Fruit fly (Drosophila melanogaster) whole organism, embryonic: ENCODE results near the gene CG4293.

ENCODE experiments used
- BEAF-32 ChIP-seq: fragments of 200-800 bp; sonication (Bioruptor generic); optimal IDR thresholded peaks from 3 replicates; lab custom pipeline; 2017; ENCODE audit warnings: missing biosample characterization, missing genetic modification characterization, mild to moderate bottlenecking, moderate library complexity, missing genetic modification reagents
- CG10543 ChIP-seq: fragments of 200-800 bp; sonication (Bioruptor generic); optimal IDR thresholded peaks from 3 replicates; lab custom pipeline; 2017; ENCODE audit warnings: missing biosample characterization, mild to moderate bottlenecking, missing genetic modification characterization, moderate library complexity
- CG11456 ChIP-seq: fragments of 200-800 bp; sonication (Bioruptor generic); IDR thresholded peaks from 3 replicates; pipeline ENCODE4 v1.3.6; 2022; ENCODE audit warnings: missing biosample characterization, missing genetic modification characterization
- CG13296 ChIP-seq: fragments of 200-800 bp; sonication (Bioruptor generic); optimal IDR thresholded peaks from 3 replicates; lab custom pipeline; 2018; ENCODE audit warnings: missing biosample characterization, mild to moderate bottlenecking, missing genetic modification characterization
- CG13424 ChIP-seq: fragments of 200-800 bp; sonication (Bioruptor generic); optimal IDR thresholded peaks from 2 replicates; lab custom pipeline; 2019; ENCODE audit warnings: missing biosample characterization, mild to moderate bottlenecking, missing genetic modification characterization, moderate library complexity
- CG15601 ChIP-seq: fragments of 200-800 bp; sonication (Bioruptor generic); optimal IDR thresholded peaks from 3 replicates; lab custom pipeline; 2019; ENCODE audit warnings: missing biosample characterization, mild to moderate bottlenecking, missing genetic modification characterization, moderate library complexity
- CG17186 ChIP-seq: fragments of 200-800 bp; sonication (Bioruptor generic); optimal IDR thresholded peaks from 3 replicates; lab custom pipeline; 2017; ENCODE audit warnings: missing biosample characterization, missing genetic modification reagents, missing genetic modification characterization
- CG17361 ChIP-seq: fragments of 200-800 bp; sonication (Bioruptor generic); IDR thresholded peaks from 3 replicates; pipeline ENCODE4 v1.3.6; 2022; ENCODE audit warnings: missing biosample characterization, missing genetic modification characterization
- CG17612 ChIP-seq: fragments of 200-800 bp; sonication (Bioruptor generic); IDR thresholded peaks from 2 replicates; pipeline ENCODE4 v1.3.6; 2022; ENCODE audit warnings: missing biosample characterization, missing genetic modification characterization
- CG17829 ChIP-seq: fragments of 200-800 bp; optimal IDR thresholded peaks from 2 replicates; lab custom pipeline; 2019; ENCODE audit warnings: missing biosample characterization, mild to moderate bottlenecking, missing genetic modification characterization, moderate library complexity
- CG17912 ChIP-seq: fragments of 200-800 bp; sonication (Bioruptor generic); optimal IDR thresholded peaks from 2 replicates; lab custom pipeline; 2018; ENCODE audit warnings: missing biosample characterization, mild to moderate bottlenecking, missing genetic modification characterization
- CG18011 ChIP-seq: fragments of 200-800 bp; sonication (Bioruptor generic); optimal IDR thresholded peaks from 2 replicates; lab custom pipeline; 2017; ENCODE audit warnings: missing biosample characterization, missing genetic modification characterization, mild to moderate bottlenecking, moderate library complexity, missing genotype
- CG2116 ChIP-seq: fragments of 200-800 bp; sonication (Bioruptor generic); optimal IDR thresholded peaks from 3 replicates; lab custom pipeline; 2018; ENCODE audit warnings: missing biosample characterization, mild to moderate bottlenecking, missing genetic modification characterization
- CG4328 ChIP-seq: fragments of 200-800 bp; sonication (Bioruptor generic); optimal IDR thresholded peaks from 3 replicates; lab custom pipeline; 2017; ENCODE audit warnings: missing biosample characterization, missing genetic modification reagents, missing genetic modification characterization
- CG4820 ChIP-seq: fragments of 200-800 bp; sonication (Bioruptor generic); optimal IDR thresholded peaks from 3 replicates; lab custom pipeline; 2016; ENCODE audit warnings: missing biosample characterization, missing genetic modification characterization
- CG6689 ChIP-seq: fragments of 200-800 bp; sonication (Bioruptor generic); IDR thresholded peaks from 2 replicates; pipeline ENCODE4 v1.3.6; 2022; ENCODE audit warnings: missing biosample characterization, missing genetic modification characterization
- CG6854 ChIP-seq: fragments of 200-800 bp; sonication (Bioruptor generic); optimal IDR thresholded peaks from 3 replicates; lab custom pipeline; 2017; ENCODE audit warnings: missing biosample characterization, mild to moderate bottlenecking, missing genetic modification characterization
- CG7271 ChIP-seq: fragments of 200-800 bp; sonication (Bioruptor generic); optimal IDR thresholded peaks from 2 replicates; lab custom pipeline; 2018; ENCODE audit warnings: missing biosample characterization, mild to moderate bottlenecking, missing genetic modification characterization, moderate library complexity
- CG7357 ChIP-seq: fragments of 200-800 bp; sonication (Bioruptor generic); IDR thresholded peaks from 3 replicates; pipeline ENCODE4 v1.3.6; 2022; ENCODE audit warnings: missing biosample characterization, missing genetic modification characterization
- CG7556 ChIP-seq: fragments of 200-800 bp; sonication (Bioruptor generic); optimal IDR thresholded peaks from 2 replicates; lab custom pipeline; 2017; ENCODE audit warnings: missing biosample characterization, mild to moderate bottlenecking, missing genetic modification characterization
- CG8290 ChIP-seq, 3 experiments: fragments of 200-800 bp; sonication (Bioruptor generic); optimal IDR thresholded peaks; 2 replicates each; lab custom pipeline; 2016 to 2019; ENCODE audit warnings: missing biosample characterization in 3 of 3, missing genetic modification characterization in 3 of 3, mild to moderate bottlenecking in 2 of 3, moderate library complexity in 1 of 3
- Dip2 ChIP-seq: fragments of 200-800 bp; sonication (Bioruptor generic); IDR thresholded peaks from 2 replicates; pipeline ENCODE4 v1.3.6; 2022; ENCODE audit warnings: missing biosample characterization, missing genetic modification characterization
- MTF-1 ChIP-seq: fragments of 200-800 bp; sonication (Bioruptor generic); optimal IDR thresholded peaks from 2 replicates; lab custom pipeline; 2018; ENCODE audit warnings: missing biosample characterization, mild to moderate bottlenecking, missing genetic modification characterization, borderline replicate concordance
- NC2α ChIP-seq: fragments of 200-800 bp; sonication (Bioruptor generic); optimal IDR thresholded peaks from 2 replicates; lab custom pipeline; 2016; ENCODE audit warnings: missing biosample characterization, missing genetic modification characterization
- Vsx1 ChIP-seq: fragments of 200-800 bp; sonication (Bioruptor generic); optimal IDR thresholded peaks from 2 replicates; lab custom pipeline; 2017; ENCODE audit warnings: missing biosample characterization, mild to moderate bottlenecking, missing genetic modification characterization, missing genetic modification reagents
- YL-1 ChIP-seq: fragments of 200-800 bp; sonication (Bioruptor generic); optimal IDR thresholded peaks from 3 replicates; lab custom pipeline; 2017; ENCODE audit warnings: missing biosample characterization, mild to moderate bottlenecking, missing genetic modification characterization
- dimm ChIP-seq: fragments of 200-800 bp; sonication (Bioruptor generic); IDR thresholded peaks from 2 replicates; pipeline ENCODE4 v1.3.6; 2022; ENCODE audit warnings: missing biosample characterization, missing genetic modification characterization
- grn ChIP-seq: fragments of 200-800 bp; sonication (Bioruptor generic); optimal IDR thresholded peaks from 3 replicates; lab custom pipeline; 2017; ENCODE audit warnings: missing biosample characterization, missing genetic modification characterization
- gt ChIP-seq: fragments of 200-800 bp; sonication (Bioruptor generic); IDR thresholded peaks from 2 replicates; pipeline ENCODE4 v1.3.6; 2022; ENCODE audit warnings: missing biosample characterization, missing genetic modification characterization
- insv ChIP-seq, 2 experiments: fragments of 200-800 bp; sonication (Bioruptor generic); optimal IDR thresholded peaks; 3 replicates each; lab custom pipeline; 2016 to 2018; ENCODE audit warnings: missing biosample characterization in 2 of 2, missing genetic modification characterization in 2 of 2
- ken ChIP-seq: fragments of 200-800 bp; sonication (Bioruptor generic); IDR thresholded peaks from 3 replicates; pipeline ENCODE4 v1.3.6; 2022; ENCODE audit warnings: missing biosample characterization, missing genetic modification characterization
- lab ChIP-seq: fragments of 200-800 bp; sonication (Bioruptor generic); optimal IDR thresholded peaks from 3 replicates; lab custom pipeline; 2017; ENCODE audit warnings: missing biosample characterization, missing genetic modification characterization, mild to moderate bottlenecking, moderate library complexity, missing genetic modification reagents
- nerfin-2 ChIP-seq: fragments of 200-800 bp; sonication (Bioruptor generic); IDR thresholded peaks from 2 replicates; pipeline ENCODE4 v1.3.6; 2022; ENCODE audit warnings: missing biosample characterization, missing genetic modification characterization; ENCODE audit not compliant: partially characterized antibody
- odd ChIP-seq: fragments of 200-800 bp; sonication (Bioruptor generic); optimal IDR thresholded peaks from 2 replicates; lab custom pipeline; 2017; ENCODE audit warnings: missing biosample characterization, mild to moderate bottlenecking, missing genetic modification characterization
- psq ChIP-seq: fragments of 200-800 bp; sonication (Bioruptor generic); optimal IDR thresholded peaks from 2 replicates; lab custom pipeline; 2017; ENCODE audit warnings: missing biosample characterization, missing genetic modification characterization
- salm ChIP-seq: fragments of 200-800 bp; sonication (Bioruptor generic); optimal IDR thresholded peaks from 2 replicates; lab custom pipeline; 2018; ENCODE audit warnings: missing biosample characterization, mild to moderate bottlenecking, missing genetic modification characterization
- sqz ChIP-seq: fragments of 200-800 bp; sonication (Bioruptor generic); optimal IDR thresholded peaks from 3 replicates; lab custom pipeline; 2018; ENCODE audit warnings: missing biosample characterization, mild to moderate bottlenecking, missing genetic modification characterization
- wdn ChIP-seq: fragments of 200-800 bp; sonication (Bioruptor generic); IDR thresholded peaks from 2 replicates; pipeline ENCODE4 v1.3.6; 2022; ENCODE audit warnings: missing biosample characterization, missing genetic modification characterization
- wor ChIP-seq: fragments of 200-800 bp; sonication (Bioruptor generic); IDR thresholded peaks from 2 replicates; pipeline ENCODE4 v1.3.6; 2022; ENCODE audit warnings: missing biosample characterization, missing genetic modification characterization
- zf30C ChIP-seq: fragments of 200-800 bp; sonication (Bioruptor generic); optimal IDR thresholded peaks from 3 replicates; lab custom pipeline; 2018; ENCODE audit warnings: missing biosample characterization, mild to moderate bottlenecking, missing genetic modification characterization
- zfh2 ChIP-seq: fragments of 200-800 bp; sonication (Bioruptor generic); optimal IDR thresholded peaks from 2 replicates; lab custom pipeline; 2016; ENCODE audit warnings: missing biosample characterization, missing genetic modification characterization

Gene CG4293

DNA sequence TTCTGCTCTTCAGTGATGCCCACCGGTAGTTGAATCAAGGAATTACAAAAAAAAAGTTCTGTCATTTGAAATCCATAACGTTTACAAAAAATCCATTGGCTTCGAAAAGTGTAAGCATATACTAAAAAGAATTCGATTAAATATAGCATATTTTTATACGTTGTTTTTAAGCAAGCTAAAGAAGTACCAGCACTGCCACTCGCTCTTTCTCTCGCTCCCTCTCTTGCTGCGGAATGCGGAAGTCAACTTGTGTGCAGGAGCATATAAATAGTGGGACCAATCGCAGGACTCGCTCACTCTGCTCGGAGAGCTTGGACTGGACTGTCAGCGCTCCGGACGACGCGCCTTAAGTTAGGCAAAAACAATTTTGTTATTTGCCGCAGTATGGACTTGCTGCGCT, 35.5 kb downstream of the CG4293 start, which contains the start of gene CG17778 (continued):
- TF ChIP-seq CG7357 (GFP tag; lab: Robert Waterston, UW) (no peak), lab (no peak), CG13424 (tag; lab: Kevin White, UChicago) (no peak), CG17186 (GFP tag; lab: Kevin White, UChicago) (no peak), gt (GFP tag; lab: Robert Waterston, UW) (no peak), zfh2 (GFP tag; lab: Kevin White, UChicago) (no peak)

DNA sequence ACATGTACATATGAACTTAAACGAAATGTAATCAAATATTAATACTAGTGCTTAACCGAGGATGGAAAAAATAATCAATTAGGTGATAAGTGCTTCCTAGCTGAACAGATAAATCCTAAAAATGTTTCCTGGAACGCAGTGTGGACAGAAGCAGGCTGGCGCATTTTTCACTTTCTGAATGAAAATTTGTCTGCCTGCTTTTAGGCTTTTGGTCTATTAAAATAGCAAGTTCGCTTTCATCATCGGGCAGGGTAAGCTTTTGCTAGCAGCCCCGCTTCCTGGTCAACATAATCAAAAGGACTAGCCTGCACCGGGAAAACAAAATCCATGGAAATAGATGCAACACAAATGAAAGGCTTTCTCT, 35.9 kb downstream of the CG4293 start:
- TF ChIP-seq CG7556 (GFP tag; lab: Kevin White, UChicago), result peak; percentile 39
- TF ChIP-seq CG4328 (GFP tag; lab: Kevin White, UChicago), result no peak
- TF ChIP-seq CG6689, result no peak
- 0 out of 2 replicates have a peak, but pooled peaks have one; percentile 0 for TF ChIP-seq Dip2 (GFP tag; lab: Robert Waterston, UW)
- peak in 1 of 2 experiments; percentile 16 for TF ChIP-seq insv (GFP tag; optimal IDR thresholded peaks at IDR 0.05; lab: Kevin White, UChicago)
- no peak for TF ChIP-seq CG8290 (GFP tag; optimal IDR thresholded peaks at IDR 0.05; lab: Kevin White, UChicago)
- peak in 1 of 2 experiments; percentile 54 for TF ChIP-seq CG8290 (tag; optimal IDR thresholded peaks at IDR 0.05; lab: Kevin White, UChicago)
- no peak for TF ChIP-seq CG4820
- no peak for TF ChIP-seq ken (GFP tag; lab: Robert Waterston, UW)
- no peak for TF ChIP-seq CG10543 (GFP tag; lab: Kevin White, UChicago)
- TF ChIP-seq CG17612 (GFP tag; lab: Robert Waterston, UW), result 0 out of 2 replicates have a peak, but pooled peaks have one; percentile 3
- TF ChIP-seq NC2α (GFP tag; lab: Kevin White, UChicago), result no peak
- no peak for TF ChIP-seq CG11456 (GFP tag; lab: Robert Waterston, UW)
- no peak for TF ChIP-seq Vsx1 (GFP tag; lab: Kevin White, UChicago)
- no peak for TF ChIP-seq CG17829 (tag; lab: Kevin White, UChicago)
- no peak for TF ChIP-seq dimm (GFP tag; lab: Robert Waterston, UW)
- no peak for TF ChIP-seq nerfin-2
- no peak for TF ChIP-seq grn (GFP tag; lab: Kevin White, UChicago)
- TF ChIP-seq zf30C (GFP tag; lab: Kevin White, UChicago), result no peak
- no peak for TF ChIP-seq salm (tag; lab: Kevin White, UChicago)
- TF ChIP-seq wdn, result no peak
- TF ChIP-seq wor (GFP tag; lab: Robert Waterston, UW), result no peak
- TF ChIP-seq CG6854 (GFP tag; lab: Kevin White, UChicago), result peak; percentile 10
- TF ChIP-seq MTF-1 (GFP tag; lab: Kevin White, UChicago), result peak; percentile 30
- peak; percentile 23 for TF ChIP-seq CG13296
- no peak for TF ChIP-seq odd (GFP tag; lab: Kevin White, UChicago)
- TF ChIP-seq CG15601 (tag; lab: Kevin White, UChicago), result peak; percentile 54
- TF ChIP-seq CG18011 (GFP tag; lab: Kevin White, UChicago), result peak; percentile 95
- TF ChIP-seq CG7271, result no peak
- TF ChIP-seq CG17912 (GFP tag; lab: Kevin White, UChicago), result no peak
- no peak for TF ChIP-seq YL-1 (GFP tag; lab: Kevin White, UChicago)
- TF ChIP-seq CG17361 (GFP tag; lab: Robert Waterston, UW), result peak; percentile 45; the same call in 1 of the 3 replicates
- no peak for TF ChIP-seq BEAF-32 (GFP tag; lab: Kevin White, UChicago)
- no peak for TF ChIP-seq psq
- TF ChIP-seq sqz (GFP tag; lab: Kevin White, UChicago), result no peak
- TF ChIP-seq CG2116 (GFP tag; lab: Kevin White, UChicago), result no peak
- TF ChIP-seq, all 482 proteins: peak for 11
